Fruit fly (Drosophila melanogaster) whole organism, adult: ENCODE results near the gene Msp300.

ENCODE experiments used
- CG11617 ChIP-seq: fragments of 200-800 bp; sonication (Bioruptor generic); optimal IDR thresholded peaks from 2 replicates; lab custom pipeline; 2017; ENCODE audit warnings: mild to moderate bottlenecking, missing biosample characterization, missing genetic modification reagents, missing genetic modification characterization
- CG12768 ChIP-seq: fragments of 200-800 bp; sonication (Bioruptor generic); optimal IDR thresholded peaks from 2 replicates; lab custom pipeline; 2017; ENCODE audit warnings: missing biosample characterization, missing genetic modification characterization, mild to moderate bottlenecking, moderate library complexity, missing genetic modification reagents
- CG14711 ChIP-seq: fragments of 200-800 bp; sonication (Bioruptor generic); optimal IDR thresholded peaks from 2 replicates; lab custom pipeline; 2018; ENCODE audit warnings: missing biosample characterization, mild to moderate bottlenecking, missing genetic modification characterization, moderate library complexity
- CG1620 ChIP-seq: fragments of 200-800 bp; sonication (Bioruptor generic); optimal IDR thresholded peaks from 2 replicates; lab custom pipeline; 2016; ENCODE audit warnings: missing biosample characterization, missing genetic modification characterization
- CG33017 ChIP-seq: fragments of 200-800 bp; sonication (Bioruptor generic); optimal IDR thresholded peaks from 2 replicates; lab custom pipeline; 2018; ENCODE audit warnings: missing biosample characterization, mild to moderate bottlenecking, missing genetic modification characterization, moderate library complexity
- CG5204 ChIP-seq: fragments of 200-800 bp; sonication (Bioruptor generic); optimal IDR thresholded peaks from 2 replicates; lab custom pipeline; 2016; ENCODE audit warnings: missing biosample characterization, missing genetic modification characterization
- CG7045 ChIP-seq: fragments of 200-800 bp; sonication (Bioruptor generic); optimal IDR thresholded peaks from 2 replicates; lab custom pipeline; 2017; ENCODE audit warnings: missing biosample characterization, mild to moderate bottlenecking, missing genetic modification characterization
- CG7101 ChIP-seq: fragments of 200-800 bp; sonication (Bioruptor generic); optimal IDR thresholded peaks from 2 replicates; lab custom pipeline; 2018; ENCODE audit warnings: missing biosample characterization, mild to moderate bottlenecking, missing genetic modification characterization, moderate library complexity
- Clk ChIP-seq: fragments of 200-800 bp; sonication (Bioruptor generic); optimal IDR thresholded peaks from 2 replicates; lab custom pipeline; 2017; ENCODE audit warnings: missing biosample characterization, missing genetic modification characterization
- Crg-1 ChIP-seq: fragments of 200-800 bp; sonication (Bioruptor generic); optimal IDR thresholded peaks from 2 replicates; lab custom pipeline; 2016; ENCODE audit warnings: missing biosample characterization, missing genetic modification characterization
- Hr96 ChIP-seq: fragments of 200-800 bp; sonication (Bioruptor generic); optimal IDR thresholded peaks from 2 replicates; lab custom pipeline; 2016; ENCODE audit warnings: missing biosample characterization, missing genetic modification characterization
- Mnt ChIP-seq: fragments of 200-800 bp; sonication (Bioruptor generic); optimal IDR thresholded peaks from 2 replicates; lab custom pipeline; 2016; ENCODE audit warnings: missing biosample characterization, mild to moderate bottlenecking, missing genetic modification characterization
- bab1 ChIP-seq: fragments of 200-800 bp; sonication (Bioruptor generic); optimal IDR thresholded peaks from 3 replicates; lab custom pipeline; 2019; ENCODE audit warnings: missing biosample characterization, mild to moderate bottlenecking, missing genetic modification characterization, moderate library complexity
- cic ChIP-seq: fragments of 200-800 bp; sonication (Bioruptor generic); optimal IDR thresholded peaks from 2 replicates; lab custom pipeline; 2017; ENCODE audit warnings: missing biosample characterization, mild to moderate bottlenecking, missing genetic modification characterization, moderate library complexity
- cnc ChIP-seq, 2 experiments: fragments of >200 bp; optimal IDR thresholded peaks; 2 replicates each; lab custom pipeline; 2017
- kay ChIP-seq: fragments of 200-800 bp; sonication (Bioruptor generic); peaks from one replicate; lab custom pipeline; 2016; ENCODE audit warnings: missing biosample characterization, missing genetic modification characterization, borderline replicate concordance
- ovo ChIP-seq: fragments of 200-800 bp; sonication (Bioruptor generic); optimal IDR thresholded peaks from 2 replicates; lab custom pipeline; 2016; ENCODE audit warnings: missing biosample characterization, missing genetic modification characterization
- pad ChIP-seq: fragments of 200-800 bp; sonication (Bioruptor generic); optimal IDR thresholded peaks from 3 replicates; lab custom pipeline; 2017; ENCODE audit warnings: missing biosample characterization, missing genetic modification characterization, mild to moderate bottlenecking, moderate library complexity, missing genetic modification reagents
- tj ChIP-seq: fragments of 200-800 bp; sonication (Bioruptor generic); optimal IDR thresholded peaks from 3 replicates; lab custom pipeline; 2017; ENCODE audit warnings: missing biosample characterization, mild to moderate bottlenecking, missing genetic modification characterization, moderate library complexity
- toe ChIP-seq: fragments of 200-800 bp; sonication (Bioruptor generic); optimal IDR thresholded peaks from 2 replicates; lab custom pipeline; 2016; ENCODE audit warnings: missing biosample characterization, missing genetic modification characterization

Gene Msp300

dm6 chr2L:5070797-5071579 is 29.7 kb upstream of the Msp300 start, which contains the start of gene RpL37A:
Gene RpL37A (plus strand): TSS chr2L:5070957.
- peak; percentile 62 for TF ChIP-seq cic (GFP tag; lab: Kevin White, UChicago)
- peak; percentile 85 for TF ChIP-seq bab1
- TF ChIP-seq CG7045 = peak; percentile 57
- TF ChIP-seq CG33017 (tag; lab: Kevin White, UChicago) = peak; percentile 54
- TF ChIP-seq CG1620 (GFP tag; lab: Kevin White, UChicago) = peak; percentile 86
- peak; percentile 18 for TF ChIP-seq kay (GFP tag; lab: Kevin White, UChicago)
- peak; percentile 87 for TF ChIP-seq CG11617 (GFP tag; lab: Kevin White, UChicago)
- TF ChIP-seq cnc (optimal IDR thresholded peaks at IDR 0.05; lab: Kevin White, UChicago) = no peak
- TF ChIP-seq CG5204 (GFP tag; lab: Kevin White, UChicago) = no peak
- TF ChIP-seq Mnt (GFP tag; lab: Kevin White, UChicago) = peak; percentile 76
- peak; percentile 61 for TF ChIP-seq CG14711 (tag; lab: Kevin White, UChicago)
- TF ChIP-seq Hr96 (GFP tag; lab: Kevin White, UChicago) = peak; percentile 84
- peak; percentile 61 for TF ChIP-seq Clk (GFP tag; lab: Kevin White, UChicago)
- peak; percentile 66 for TF ChIP-seq CG12768 (GFP tag; lab: Kevin White, UChicago)
- TF ChIP-seq tj = peak; percentile 54
- peak; percentile 81 for TF ChIP-seq CG7101 (tag; lab: Kevin White, UChicago)
- TF ChIP-seq toe = no peak
- TF ChIP-seq pad (GFP tag; lab: Kevin White, UChicago) = peak; percentile 74
- peak; percentile 63 for TF ChIP-seq ovo (GFP tag; lab: Kevin White, UChicago)
- TF ChIP-seq Crg-1 (GFP tag; lab: Kevin White, UChicago) = peak; percentile 73

- peak; percentile 64 for TF ChIP-seq kay (GFP tag; lab: Kevin White, UChicago)
- TF ChIP-seq CG12768 (GFP tag; lab: Kevin White, UChicago) = no peak
- TF ChIP-seq tj = peak; percentile 2
Measured at dm6 chr2L:5072357-5072756, 28.3 kb upstream of the Msp300 start.

dm6 chr2L:5079200-5079599 is 21.5 kb upstream of the Msp300 start:
- TF ChIP-seq Mnt (GFP tag; lab: Kevin White, UChicago) (no peak), CG14711 (tag; lab: Kevin White, UChicago) (no peak), pad (GFP tag; lab: Kevin White, UChicago) (no peak), CG12768 (GFP tag; lab: Kevin White, UChicago) (no peak), toe (no peak)

- TF ChIP-seq pad (GFP tag; lab: Kevin White, UChicago) = peak; percentile 70
- no peak for TF ChIP-seq Hr96 (GFP tag; lab: Kevin White, UChicago)
- TF ChIP-seq kay (GFP tag; lab: Kevin White, UChicago) = peak; percentile 9
- no peak for TF ChIP-seq CG5204 (GFP tag; lab: Kevin White, UChicago)
- TF ChIP-seq Crg-1 (GFP tag; lab: Kevin White, UChicago) = no peak
- TF ChIP-seq CG14711 (tag; lab: Kevin White, UChicago) = peak; percentile 48
- no peak for TF ChIP-seq Clk (GFP tag; lab: Kevin White, UChicago)
- peak; percentile 26 for TF ChIP-seq CG7045
- no peak for TF ChIP-seq bab1
- peak; percentile 85 for TF ChIP-seq ovo (GFP tag; lab: Kevin White, UChicago)
- no peak for TF ChIP-seq cnc (optimal IDR thresholded peaks at IDR 0.05; lab: Kevin White, UChicago)
- TF ChIP-seq CG12768 (GFP tag; lab: Kevin White, UChicago) = no peak
- TF ChIP-seq tj = no peak
- TF ChIP-seq CG33017 (tag; lab: Kevin White, UChicago) = no peak
- TF ChIP-seq CG7101 (tag; lab: Kevin White, UChicago) = no peak
- no peak for TF ChIP-seq CG1620 (GFP tag; lab: Kevin White, UChicago)
- no peak for TF ChIP-seq Mnt (GFP tag; lab: Kevin White, UChicago)
- TF ChIP-seq toe = no peak
- TF ChIP-seq cic (GFP tag; lab: Kevin White, UChicago) = no peak
- no peak for TF ChIP-seq CG11617 (GFP tag; lab: Kevin White, UChicago)
Measured at dm6 chr2L:5080225-5080867, 20.3 kb upstream of the Msp300 start.

dm6 chr2L:5084586-5085257 is 16.0 kb upstream of the Msp300 start:
- TF ChIP-seq kay (GFP tag; lab: Kevin White, UChicago) = peak; percentile 3
- TF ChIP-seq CG7045 = no peak

dm6 chr2L:5085561-5085960 is 15.1 kb upstream of the Msp300 start:
- TF ChIP-seq Clk (GFP tag; lab: Kevin White, UChicago) (no peak), ovo (GFP tag; lab: Kevin White, UChicago) (no peak), bab1 (peak; percentile 46), Crg-1 (GFP tag; lab: Kevin White, UChicago) (no peak), CG12768 (GFP tag; lab: Kevin White, UChicago) (no peak), CG7045 (no peak), CG7101 (tag; lab: Kevin White, UChicago) (no peak)
